Worm (Caenorhabditis elegans): ENCODE data around the gene sre-31.

DNA sequence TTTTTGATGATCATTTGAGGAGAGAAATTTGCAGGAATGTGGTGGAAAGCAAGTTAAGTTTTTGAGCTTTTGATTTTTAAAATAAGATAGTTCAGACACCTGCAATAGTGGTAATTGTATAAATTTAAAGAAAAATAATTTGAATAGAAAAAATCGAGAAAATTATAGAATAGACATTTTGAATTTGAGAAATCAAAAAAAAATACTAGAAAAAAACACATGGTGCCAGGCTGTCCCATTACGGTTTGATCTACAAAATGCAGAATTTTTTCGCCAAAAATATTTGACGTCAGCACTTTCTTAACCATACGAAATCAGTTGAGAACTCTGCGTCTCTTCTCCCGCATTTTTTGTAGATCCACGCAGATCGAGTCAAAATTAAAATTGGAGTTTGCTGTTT lies 8.9 kb upstream of the sre-31 start, which contains the start of gene sre-27:
- no peak for TF ChIP-seq ets-7 (tag; optimal IDR thresholded peaks at IDR 0.05)
- no peak for TF ChIP-seq ceh-36 (tag; optimal IDR thresholded peaks at IDR 0.05)
- TF ChIP-seq ama-1 (optimal IDR thresholded peaks at IDR 0.05), result no peak
- TF ChIP-seq pes-1 (GFP tag; IDR thresholded peaks at IDR 0.05), result no peak
- no peak for TF ChIP-seq aly-1 (tag; optimal IDR thresholded peaks at IDR 0.05)
- no peak for TF ChIP-seq hmbx-1 (tag; optimal IDR thresholded peaks at IDR 0.05)
- TF ChIP-seq ceh-13 (GFP tag; optimal IDR thresholded peaks at IDR 0.05), result no peak
- TF ChIP-seq scrt-1 (GFP tag; IDR thresholded peaks at IDR 0.05), result no peak
- TF ChIP-seq flt-1 (GFP tag; IDR thresholded peaks at IDR 0.05), result no peak
- TF ChIP-seq sea-1 (GFP tag; conservative IDR thresholded peaks at IDR 0.05), result no peak
- TF ChIP-seq hmg-4 (GFP tag; optimal IDR thresholded peaks at IDR 0.05), result no peak
- TF ChIP-seq hnd-1 (tag; optimal IDR thresholded peaks at IDR 0.05), result no peak
- no peak for TF ChIP-seq tra-4 (tag; optimal IDR thresholded peaks at IDR 0.05)
- no peak for TF ChIP-seq tbx-11 (GFP tag; IDR thresholded peaks at IDR 0.05)

Data from whole organism, early embryonic.